Worm (Caenorhabditis elegans) whole organism, L3 larva: ENCODE data around the gene gtf-2A2.

Experiments
- ama-1 ChIP-seq: fragments of 150-350 bp; optimal IDR thresholded peaks from 2 replicates; lab custom pipeline; 2018
- ceh-28 ChIP-seq: fragments of 150-350 bp; optimal IDR thresholded peaks from 2 replicates; lab custom pipeline; 2014; ENCODE audit warnings: missing biosample characterization, missing genetic modification reagents, missing genetic modification characterization
- nhr-76 ChIP-seq: fragments of 150-350 bp; sonication (generic microtip); optimal IDR thresholded peaks from 5 replicates; lab custom pipeline; 2014; ENCODE audit warnings: missing biosample characterization, missing genetic modification characterization
- pha-4 ChIP-seq: fragments of 150-350 bp; optimal IDR thresholded peaks from 2 replicates; lab custom pipeline; 2014; ENCODE audit warnings: missing biosample characterization, missing genetic modification reagents, missing genetic modification characterization
- sea-2 ChIP-seq: fragments of 150-350 bp; sonication (generic microtip); optimal IDR thresholded peaks from 4 replicates; lab custom pipeline; 2014; ENCODE audit warnings: missing biosample characterization, missing genetic modification reagents, missing genetic modification characterization

- TF ChIP-seq nhr-76 (tag; lab: Kevin White, UChicago) = no peak
- no peak for TF ChIP-seq ceh-28
- no peak for TF ChIP-seq sea-2 (GFP tag; lab: Kevin White, UChicago)
- no peak for TF ChIP-seq pha-4
- TF ChIP-seq ama-1 = no peak
Measured at ce11 chrIII:12602070-12602469, 22.5 kb upstream of the gtf-2A2 start.
